Fruit fly (Drosophila melanogaster) whole organism, adult: Measurements from ENCODE around the gene Dcps.

Experiments used
- CG5204 ChIP-seq: fragments of 200-800 bp; sonication (Bioruptor generic); optimal IDR thresholded peaks from 2 replicates; lab custom pipeline; 2016; ENCODE audit warnings: missing biosample characterization, missing genetic modification characterization
- Mnt ChIP-seq: fragments of 200-800 bp; sonication (Bioruptor generic); optimal IDR thresholded peaks from 2 replicates; lab custom pipeline; 2016; ENCODE audit warnings: missing biosample characterization, mild to moderate bottlenecking, missing genetic modification characterization
- pad ChIP-seq: fragments of 200-800 bp; sonication (Bioruptor generic); optimal IDR thresholded peaks from 3 replicates; lab custom pipeline; 2017; ENCODE audit warnings: missing biosample characterization, missing genetic modification characterization, mild to moderate bottlenecking, moderate library complexity, missing genetic modification reagents
- tj ChIP-seq: fragments of 200-800 bp; sonication (Bioruptor generic); optimal IDR thresholded peaks from 3 replicates; lab custom pipeline; 2017; ENCODE audit warnings: missing biosample characterization, mild to moderate bottlenecking, missing genetic modification characterization, moderate library complexity
- toe ChIP-seq: fragments of 200-800 bp; sonication (Bioruptor generic); optimal IDR thresholded peaks from 2 replicates; lab custom pipeline; 2016; ENCODE audit warnings: missing biosample characterization, missing genetic modification characterization

dm6 chr3R:5754594-5754993, at the start of gene Dcps:
- no peak for TF ChIP-seq toe (GFP tag; lab: Kevin White, UChicago)
- no peak for TF ChIP-seq tj (GFP tag; lab: Kevin White, UChicago)
- no peak for TF ChIP-seq Mnt (GFP tag; lab: Kevin White, UChicago)
- no peak for TF ChIP-seq CG5204 (GFP tag; lab: Kevin White, UChicago)
- TF ChIP-seq pad (GFP tag; lab: Kevin White, UChicago), result no peak
